Fruit fly (Drosophila melanogaster) whole organism, embryonic: Measurements from ENCODE around the gene T48.
A peak's percentile ranks its signal among the peaks of the same experiment; 100 is the strongest.

Experiments
- Ada2b ChIP-seq: fragments of 200-800 bp; sonication (Bioruptor generic); IDR thresholded peaks from 2 replicates; pipeline ENCODE4 v1.3.6; 2022; ENCODE audit warnings: missing biosample characterization, missing genetic modification characterization
- Atf3 ChIP-seq: fragments of 200-800 bp; sonication (Bioruptor generic); optimal IDR thresholded peaks from 3 replicates; lab custom pipeline; 2016; ENCODE audit warnings: missing biosample characterization, missing genetic modification characterization
- Atf6 ChIP-seq: fragments of 200-800 bp; sonication (Bioruptor generic); IDR thresholded peaks from 2 replicates; pipeline ENCODE4 v1.3.6; 2022; ENCODE audit warnings: missing biosample characterization, missing genetic modification characterization
- Awh ChIP-seq: fragments of 200-800 bp; sonication (Bioruptor generic); IDR thresholded peaks from 2 replicates; pipeline ENCODE4, ENCODE4 v1.3.6; 2022; ENCODE audit warnings: missing biosample characterization, missing genetic modification characterization
- C15 ChIP-seq: fragments of 200-800 bp; sonication (Bioruptor generic); IDR thresholded peaks from 3 replicates; pipeline ENCODE4 v1.3.6; 2022; ENCODE audit warnings: missing biosample characterization, missing genetic modification characterization
- CG10209 ChIP-seq: fragments of 200-800 bp; sonication (Bioruptor generic); optimal IDR thresholded peaks from 3 replicates; lab custom pipeline; 2017; ENCODE audit warnings: missing biosample characterization, mild to moderate bottlenecking, missing genetic modification characterization, missing genetic modification reagents
- CG1024 ChIP-seq: fragments of 200-800 bp; sonication (Bioruptor generic); IDR thresholded peaks from 2 replicates; pipeline ENCODE4 v1.3.6; 2022; ENCODE audit warnings: missing biosample characterization, missing genetic modification characterization
- CG10321 ChIP-seq: fragments of 200-800 bp; sonication (Bioruptor generic); IDR thresholded peaks from 2 replicates; pipeline ENCODE4 v1.3.6; 2022; ENCODE audit warnings: missing biosample characterization, missing genetic modification characterization
- CG10366 ChIP-seq: fragments of 200-800 bp; sonication (Bioruptor generic); IDR thresholded peaks from 2 replicates; pipeline ENCODE4 v1.3.6; 2022; ENCODE audit warnings: missing biosample characterization, missing genetic modification characterization
- CG10431 ChIP-seq: fragments of 200-800 bp; sonication (Bioruptor generic); optimal IDR thresholded peaks from 3 replicates; lab custom pipeline; 2018; ENCODE audit warnings: missing biosample characterization, mild to moderate bottlenecking, missing genetic modification characterization
- CG11695 ChIP-seq: fragments of 200-800 bp; sonication (Bioruptor generic); IDR thresholded peaks from 3 replicates; pipeline ENCODE4 v1.3.6; 2022; ENCODE audit warnings: missing biosample characterization, missing genetic modification characterization
- CG14050 ChIP-seq: fragments of 200-800 bp; sonication (Bioruptor generic); IDR thresholded peaks from 3 replicates; pipeline ENCODE4 v1.3.6; 2022; ENCODE audit warnings: missing biosample characterization, missing genetic modification characterization
- CG14667 ChIP-seq: fragments of 200-800 bp; sonication (Bioruptor generic); IDR thresholded peaks from 2 replicates; pipeline ENCODE4 v1.3.6; 2022; ENCODE audit warnings: missing biosample characterization, missing genetic modification characterization
- CG16813 ChIP-seq: fragments of 200-800 bp; sonication (Bioruptor generic); IDR thresholded peaks from 3 replicates; pipeline ENCODE4 v1.3.6; 2022; ENCODE audit warnings: missing biosample characterization, missing genetic modification characterization; ENCODE audit not compliant: partially characterized antibody
- CG32767 ChIP-seq: fragments of 200-800 bp; sonication (Bioruptor generic); IDR thresholded peaks from 2 replicates; pipeline ENCODE4 v1.3.6; 2022; ENCODE audit warnings: missing biosample characterization, missing genetic modification characterization
- CG32772 ChIP-seq: fragments of 200-800 bp; sonication (Bioruptor generic); IDR thresholded peaks from 2 replicates; pipeline ENCODE4 v1.3.6; 2022; ENCODE audit warnings: missing biosample characterization, missing genetic modification characterization
- CG33213 ChIP-seq: fragments of 200-800 bp; sonication (Bioruptor generic); optimal IDR thresholded peaks from 3 replicates; lab custom pipeline; 2016; ENCODE audit warnings: missing biosample characterization, missing genetic modification characterization
- CG3995 ChIP-seq: fragments of 200-800 bp; sonication (Bioruptor generic); optimal IDR thresholded peaks from 3 replicates; lab custom pipeline; 2016; ENCODE audit warnings: missing biosample characterization, missing genetic modification characterization
- CG43689 ChIP-seq: fragments of 200-800 bp; sonication (Bioruptor generic); IDR thresholded peaks from 2 replicates; pipeline ENCODE4 v1.3.6; 2022; ENCODE audit warnings: missing biosample characterization, missing genetic modification characterization
- CG4707 ChIP-seq: fragments of 200-800 bp; sonication (Bioruptor generic); optimal IDR thresholded peaks from 2 replicates; lab custom pipeline; 2018; ENCODE audit warnings: missing biosample characterization, mild to moderate bottlenecking, missing genetic modification characterization, moderate library complexity
- CG7963 ChIP-seq: fragments of 200-800 bp; sonication (Bioruptor generic); IDR thresholded peaks from 3 replicates; pipeline ENCODE4 v1.3.6; 2022; ENCODE audit warnings: missing biosample characterization, missing genetic modification characterization; ENCODE audit not compliant: partially characterized antibody
- CG8089 ChIP-seq: fragments of 200-800 bp; sonication (Bioruptor generic); optimal IDR thresholded peaks from 3 replicates; lab custom pipeline; 2016; ENCODE audit warnings: missing biosample characterization, missing genetic modification characterization
- CG9215 ChIP-seq: fragments of 200-800 bp; sonication (Bioruptor generic); IDR thresholded peaks from 2 replicates; pipeline ENCODE4 v1.3.6; 2022; ENCODE audit warnings: missing biosample characterization, missing genetic modification characterization
- Deaf1 ChIP-seq: fragments of 200-800 bp; optimal IDR thresholded peaks from 3 replicates; lab custom pipeline; 2019; ENCODE audit warnings: missing biosample characterization, mild to moderate bottlenecking, missing genetic modification characterization, moderate library complexity
- Dek ChIP-seq: fragments of 200-800 bp; sonication (Bioruptor generic); optimal IDR thresholded peaks from 3 replicates; lab custom pipeline; 2019; ENCODE audit warnings: missing biosample characterization, mild to moderate bottlenecking, missing genetic modification characterization, moderate library complexity
- Ets97D ChIP-seq: fragments of 200-800 bp; sonication (Bioruptor generic); optimal IDR thresholded peaks from 3 replicates; lab custom pipeline; 2016; ENCODE audit warnings: missing biosample characterization, missing genetic modification characterization
- Fer2 ChIP-seq: fragments of 200-800 bp; sonication (Bioruptor generic); optimal IDR thresholded peaks from 2 replicates; lab custom pipeline; 2018; ENCODE audit warnings: missing biosample characterization, mild to moderate bottlenecking, missing genetic modification characterization, moderate library complexity
- Hand ChIP-seq: fragments of 200-800 bp; sonication (Bioruptor generic); optimal IDR thresholded peaks from 2 replicates; lab custom pipeline; 2017; ENCODE audit warnings: mild to moderate bottlenecking, missing biosample characterization, missing genetic modification reagents, missing genetic modification characterization
- Mad ChIP-seq: fragments of 200-800 bp; sonication (Bioruptor generic); optimal IDR thresholded peaks from 2 replicates; lab custom pipeline; 2016; ENCODE audit warnings: missing biosample characterization, missing genetic modification characterization
- Mrtf ChIP-seq: fragments of 200-800 bp; sonication (Bioruptor generic); IDR thresholded peaks from 3 replicates; pipeline ENCODE4 v1.3.6; 2022; ENCODE audit warnings: missing biosample characterization, missing genetic modification characterization
- NC2α ChIP-seq: fragments of 200-800 bp; sonication (Bioruptor generic); optimal IDR thresholded peaks from 2 replicates; lab custom pipeline; 2016; ENCODE audit warnings: missing biosample characterization, missing genetic modification characterization
- NFAT ChIP-seq: fragments of 200-800 bp; sonication (Bioruptor generic); IDR thresholded peaks from 2 replicates; pipeline ENCODE4 v1.3.6; 2022; ENCODE audit warnings: missing biosample characterization, missing genetic modification characterization
- Ravus ChIP-seq: fragments of 200-800 bp; sonication (Bioruptor generic); IDR thresholded peaks from 2 replicates; pipeline ENCODE4 v1.3.6; 2022; ENCODE audit warnings: missing biosample characterization, missing genetic modification characterization
- Sox100B ChIP-seq: fragments of 200-800 bp; sonication (Bioruptor generic); optimal IDR thresholded peaks from 3 replicates; lab custom pipeline; 2018; ENCODE audit warnings: missing biosample characterization, mild to moderate bottlenecking, missing genetic modification characterization
- Spps ChIP-seq: fragments of 200-800 bp; sonication (Bioruptor generic); optimal IDR thresholded peaks from 2 replicates; lab custom pipeline; 2018; ENCODE audit warnings: missing biosample characterization, mild to moderate bottlenecking, missing genetic modification characterization
- al ChIP-seq: fragments of 200-800 bp; sonication (Bioruptor generic); IDR thresholded peaks from 2 replicates; pipeline ENCODE4 v1.3.6; 2022; ENCODE audit warnings: missing biosample characterization, missing genetic modification characterization
- bcd ChIP-seq: fragments of 200-800 bp; sonication (Bioruptor generic); optimal IDR thresholded peaks from 2 replicates; lab custom pipeline; 2017; ENCODE audit warnings: missing biosample characterization, mild to moderate bottlenecking, missing genetic modification characterization
- br ChIP-seq: fragments of >200 bp; optimal IDR thresholded peaks from 2 replicates; lab custom pipeline; 2017
- chinmo ChIP-seq: fragments of 200-800 bp; sonication (Bioruptor generic); IDR thresholded peaks from 4 replicates; pipeline ENCODE4 v1.3.6; 2022; ENCODE audit warnings: missing biosample characterization, missing genetic modification characterization; ENCODE audit not compliant: partially characterized antibody
- dan ChIP-seq: fragments of 200-800 bp; sonication (Bioruptor generic); IDR thresholded peaks from 2 replicates; pipeline ENCODE4 v1.3.6; 2022; ENCODE audit warnings: missing biosample characterization, missing genetic modification characterization
- disco-r ChIP-seq: fragments of 200-800 bp; sonication (Bioruptor generic); optimal IDR thresholded peaks from 2 replicates; lab custom pipeline; 2016; ENCODE audit warnings: missing biosample characterization, missing genetic modification characterization
- lmd ChIP-seq: fragments of 200-800 bp; sonication (Bioruptor generic); IDR thresholded peaks from 2 replicates; pipeline ENCODE4 v1.3.6; 2022; ENCODE audit warnings: missing biosample characterization, missing genetic modification characterization
- lola ChIP-seq, 3 experiments: fragments of >200 bp in 2 of 3; fragments of 200-800 bp in 1 of 3; sonication (Bioruptor generic) in 1 of 3; optimal IDR thresholded peaks; 2 replicates each; lab custom pipeline; 2017 to 2019; ENCODE audit warnings: missing biosample characterization in 3 of 3, missing genetic modification characterization in 3 of 3, mild to moderate bottlenecking in 1 of 3, moderate library complexity in 1 of 3
- nmo ChIP-seq: fragments of 200-800 bp; sonication (Bioruptor generic); optimal IDR thresholded peaks from 2 replicates; lab custom pipeline; 2018; ENCODE audit warnings: missing biosample characterization, mild to moderate bottlenecking, missing genetic modification characterization, moderate library complexity
- pum ChIP-seq: fragments of 200-800 bp; sonication (Bioruptor generic); optimal IDR thresholded peaks from 2 replicates; lab custom pipeline; 2016; ENCODE audit warnings: missing biosample characterization, missing genetic modification characterization
- sim ChIP-seq: fragments of 200-800 bp; sonication (Bioruptor generic); IDR thresholded peaks from 2 replicates; pipeline ENCODE4 v1.3.6; 2022; ENCODE audit warnings: missing biosample characterization, missing genetic modification characterization
- slou ChIP-seq: fragments of 200-800 bp; sonication (Bioruptor generic); optimal IDR thresholded peaks from 3 replicates; lab custom pipeline; 2016; ENCODE audit warnings: missing biosample characterization, missing genetic modification characterization
- tll ChIP-seq, 2 experiments: fragments of 200-800 bp in 1 of 2; fragments of >200 bp in 1 of 2; sonication (Bioruptor generic) in 1 of 2; optimal IDR thresholded peaks; 2 replicates each; lab custom pipeline; 2017 to 2019; ENCODE audit warnings: missing biosample characterization in 2 of 2, missing genetic modification characterization in 2 of 2, mild to moderate bottlenecking in 1 of 2, moderate library complexity in 1 of 2
- trem ChIP-seq: fragments of 200-800 bp; optimal IDR thresholded peaks from 3 replicates; lab custom pipeline; 2019; ENCODE audit warnings: missing biosample characterization, mild to moderate bottlenecking, missing genetic modification characterization, moderate library complexity
- vnd ChIP-seq: fragments of 200-800 bp; sonication (Bioruptor generic); IDR thresholded peaks from 3 replicates; pipeline ENCODE4 v1.3.6; 2022; ENCODE audit warnings: missing biosample characterization, missing genetic modification characterization; ENCODE audit not compliant: partially characterized antibody
- wor ChIP-seq: fragments of 200-800 bp; sonication (Bioruptor generic); IDR thresholded peaks from 2 replicates; pipeline ENCODE4 v1.3.6; 2022; ENCODE audit warnings: missing biosample characterization, missing genetic modification characterization

The T48 gene

DNA sequence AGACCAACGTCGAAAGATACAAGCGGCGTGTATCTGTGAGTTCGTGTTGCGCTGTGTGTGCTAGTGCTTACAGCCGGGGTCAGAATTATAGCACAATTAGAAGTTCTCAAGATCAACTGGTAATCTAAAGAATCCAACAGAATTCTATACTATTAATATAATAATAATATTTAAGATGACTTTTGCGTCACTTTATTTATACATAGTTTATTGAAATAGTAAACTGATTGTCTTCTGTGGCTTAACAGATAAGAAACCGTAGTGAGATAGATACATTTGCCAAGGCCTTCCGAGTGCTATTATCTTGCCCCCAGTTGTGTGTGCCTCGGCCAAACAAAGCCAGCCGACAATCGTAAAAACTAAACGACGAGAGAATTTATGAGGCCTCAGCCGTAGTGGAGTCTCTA lies 4.8 kb downstream of the T48 start (continued):
- TF ChIP-seq Fer2 (tag; lab: Kevin White, UChicago) (peak; percentile 5), NFAT (GFP tag; lab: Robert Waterston, UW) (no peak), vnd (no peak), nmo (GFP tag; lab: Kevin White, UChicago) (peak; percentile 83), slou (GFP tag; lab: Kevin White, UChicago) (no peak), Awh (peak; percentile 54; the same call in 1 of the 2 replicates), Atf3 (GFP tag; lab: Kevin White, UChicago) (no peak), CG4707 (GFP tag; lab: Kevin White, UChicago) (peak; percentile 42), CG1024 (GFP tag; lab: Robert Waterston, UW) (0 out of 2 replicates have a peak, but pooled peaks have one; percentile 22), CG10321 (no peak), br (lab: Kevin White, UChicago) (no peak), Spps (tag; lab: Kevin White, UChicago) (peak; percentile 63), CG10366 (GFP tag; lab: Robert Waterston, UW) (peak; percentile 38; the same call in 1 of the 2 replicates), CG33213 (GFP tag; lab: Kevin White, UChicago) (no peak), sim (GFP tag; lab: Robert Waterston, UW) (0 out of 2 replicates have a peak, but pooled peaks have one; percentile 48), Ets97D (peak; percentile 27), dan (no peak), trem (peak; percentile 73), disco-r (GFP tag; lab: Kevin White, UChicago) (no peak), Hand (GFP tag; lab: Kevin White, UChicago) (peak; percentile 3), Sox100B (GFP tag; lab: Kevin White, UChicago) (peak; percentile 78), Ada2b (GFP tag; lab: Robert Waterston, UW) (peak; percentile 27; the same call in 1 of the 2 replicates), Deaf1 (tag; lab: Kevin White, UChicago) (peak; percentile 74), CG16813 (GFP tag; lab: Robert Waterston, UW) (no peak), CG8089 (no peak), C15 (GFP tag; lab: Robert Waterston, UW) (no peak), CG11695 (GFP tag; lab: Robert Waterston, UW) (peak; percentile 72; the same call in 2 of the 3 replicates), wor (GFP tag; lab: Robert Waterston, UW) (peak; percentile 56), CG14050 (no peak), al (GFP tag; lab: Robert Waterston, UW) (no peak; the same call in 1 of the 2 replicates), Dek (tag; lab: Kevin White, UChicago) (peak; percentile 2), CG3995 (GFP tag; lab: Kevin White, UChicago) (no peak), CG7963 (GFP tag; lab: Robert Waterston, UW) (no peak), lmd (peak; percentile 70), pum (GFP tag; lab: Kevin White, UChicago) (no peak), CG9215 (peak; percentile 47; the same call in 1 of the 2 replicates), chinmo (GFP tag; lab: Robert Waterston, UW) (no peak), CG10431 (peak; percentile 24), CG32772 (GFP tag; lab: Robert Waterston, UW) (peak; percentile 22; the same call in 1 of the 2 replicates), Mrtf (GFP tag; lab: Robert Waterston, UW) (0 out of 3 replicates have a peak, but pooled peaks have one; percentile 17), CG14667 (GFP tag; lab: Robert Waterston, UW) (peak; percentile 55), Mad (GFP tag; lab: Kevin White, UChicago) (no peak), NC2α (GFP tag; lab: Kevin White, UChicago) (no peak), Atf6 (GFP tag; lab: Robert Waterston, UW) (peak; percentile 33; the same call in 1 of the 2 replicates), Ravus (GFP tag; lab: Robert Waterston, UW) (no peak), lola (GFP tag; optimal IDR thresholded peaks at IDR 0.05; lab: Kevin White, UChicago) (peak in 1 of 3 experiments; percentile 85), bcd (peak; percentile 43), tll (GFP tag; optimal IDR thresholded peaks at IDR 0.05; lab: Kevin White, UChicago) (peak in 1 of 2 experiments; percentile 19), CG32767 (GFP tag; lab: Robert Waterston, UW) (0 out of 2 replicates have a peak, but pooled peaks have one; percentile 35), CG10209 (GFP tag; lab: Kevin White, UChicago) (peak; percentile 80), CG43689 (GFP tag; lab: Robert Waterston, UW) (no peak)
